Worm (Caenorhabditis elegans) whole organism, midembryonic: ENCODE results near the gene nhr-72.

ENCODE experiments used
- flt-1 ChIP-seq: fragments of 200-800 bp; sonication (Bioruptor generic); IDR thresholded peaks from 2 replicates; pipeline ENCODE4 v1.3.6; 2022; ENCODE audit warnings: missing genetic modification characterization, missing compliant biosample characterization
- ref-1 ChIP-seq: fragments of 200-800 bp; sonication (Bioruptor generic); conservative IDR thresholded peaks from 2 replicates; pipeline ENCODE4 v1.3.6; 2022; ENCODE audit warnings: missing genetic modification reagents, missing genetic modification characterization, missing compliant biosample characterization
- tab-1 ChIP-seq: fragments of 200-800 bp; sonication (Bioruptor generic); IDR thresholded peaks from 2 replicates; pipeline ENCODE4 v1.3.6; 2022; ENCODE audit warnings: missing genetic modification characterization, missing compliant biosample characterization
- ztf-29 ChIP-seq: fragments of 200-800 bp; sonication (Bioruptor generic); IDR thresholded peaks from 2 replicates; pipeline ENCODE4 v1.3.6; 2022; ENCODE audit warnings: missing genetic modification reagents, missing genetic modification characterization, missing compliant biosample characterization

- TF ChIP-seq ref-1 = no peak
- no peak for TF ChIP-seq flt-1
- no peak for TF ChIP-seq ztf-29 (GFP tag; lab: Robert Waterston, UW)
- no peak for TF ChIP-seq tab-1
Measured at ce11 chrII:3864652-3865051, 14.1 kb upstream of the nhr-72 start, which contains the start of gene nhr-261.
